Worm (Caenorhabditis elegans) whole organism, L4 larva: ENCODE data around the gene C04F5.8.

Source experiments
- ZK546.5 ChIP-seq, 2 experiments: sonication (generic microtip); optimal IDR thresholded peaks; 2 replicates each; lab custom pipeline; 2017; ENCODE audit warnings: missing biosample characterization in 2 of 2, missing genetic modification characterization in 2 of 2
- aha-1 ChIP-seq: fragments of 150-350 bp; peaks from one replicate; lab custom pipeline; 2014; ENCODE audit warnings: missing biosample characterization, missing genetic modification characterization
- ces-1 ChIP-seq: fragments of 150-350 bp; sonication (generic microtip); optimal IDR thresholded peaks from 4 replicates; lab custom pipeline; 2014; ENCODE audit warnings: missing biosample characterization, missing genetic modification reagents, missing genetic modification characterization
- lsy-2 ChIP-seq, 2 experiments: fragments of 150-350 bp in 1 of 2; sonication (generic microtip) in 1 of 2; optimal IDR thresholded peaks; 2 replicates each; lab custom pipeline; 2014 to 2017; ENCODE audit warnings: missing biosample characterization in 2 of 2, missing genetic modification characterization in 2 of 2
- mes-2 ChIP-seq: sonication (generic microtip); optimal IDR thresholded peaks from 2 replicates; lab custom pipeline; 2016; ENCODE audit warnings: missing genotype, mild to moderate bottlenecking, missing genetic modification characterization, missing compliant biosample characterization; ENCODE audit not compliant: poor library complexity, severe bottlenecking
- nhr-10 ChIP-seq: fragments of 150-350 bp; optimal IDR thresholded peaks from 2 replicates; lab custom pipeline; 2014; ENCODE audit warnings: missing biosample characterization, missing genetic modification characterization
- nhr-237 ChIP-seq: sonication (generic microtip); optimal IDR thresholded peaks from 2 replicates; lab custom pipeline; 2017; ENCODE audit warnings: missing biosample characterization, missing genetic modification characterization
- nhr-77 ChIP-seq: fragments of 150-350 bp; optimal IDR thresholded peaks from 2 replicates; lab custom pipeline; 2014; ENCODE audit warnings: missing biosample characterization, missing genetic modification characterization
- pha-4 ChIP-seq, 2 experiments: fragments of 150-350 bp in 1 of 2; fragments of 200-800 bp in 1 of 2; sonication (Bioruptor generic) in 1 of 2; IDR thresholded peaks in 1 of 2; optimal IDR thresholded peaks in 1 of 2; 2 replicates each; pipeline versions ENCODE4 v1.3.6 to Lab custom; 2014 to 2022; ENCODE audit warnings: missing genetic modification characterization in 2 of 2, missing genetic modification reagents in 2 of 2, missing biosample characterization in 1 of 2, missing compliant biosample characterization in 1 of 2
- snpc-4 ChIP-seq: fragments of 150-350 bp; optimal IDR thresholded peaks from 2 replicates; lab custom pipeline; 2014; ENCODE audit warnings: missing biosample characterization, missing genetic modification characterization
- zfp-3 ChIP-seq: fragments of 200-800 bp; sonication (Bioruptor generic); conservative IDR thresholded peaks from 2 replicates; pipeline ENCODE4 v1.3.6; 2022; ENCODE audit warnings: missing genetic modification reagents, missing genetic modification characterization, missing compliant biosample characterization
- zip-11 ChIP-seq: fragments of 200-800 bp; sonication (Bioruptor generic); IDR thresholded peaks from 2 replicates; pipeline ENCODE4 v1.3.6; 2022; ENCODE audit warnings: missing genetic modification characterization, missing compliant biosample characterization

ce11 chrV:5088311-5088710 lies 25.2 kb downstream of the C04F5.8 start:
- peak; percentile 54 for TF ChIP-seq ces-1 (GFP tag; lab: Kevin White, UChicago)
- TF ChIP-seq nhr-237 (tag; lab: Kevin White, UChicago) = no peak
- TF ChIP-seq ZK546.5 (tag; optimal IDR thresholded peaks at IDR 0.05; lab: Kevin White, UChicago) = no peak
- TF ChIP-seq mes-2 (tag; lab: Kevin White, UChicago) = no peak
- TF ChIP-seq pha-4 (GFP tag; IDR thresholded peaks at IDR 0.05; lab: Robert Waterston, UW) = no peak
- no peak for TF ChIP-seq pha-4 (tag; optimal IDR thresholded peaks at IDR 0.05; lab: Kevin White, UChicago)
- TF ChIP-seq snpc-4 = no peak
- TF ChIP-seq zip-11 = no peak
- TF ChIP-seq zfp-3 (GFP tag; lab: Robert Waterston, UW) = no peak
- no peak for TF ChIP-seq nhr-10 (tag; lab: Kevin White, UChicago)
- no peak for TF ChIP-seq aha-1 (tag; lab: Kevin White, UChicago)
- no peak for TF ChIP-seq nhr-77
- TF ChIP-seq lsy-2 (tag; optimal IDR thresholded peaks at IDR 0.05; lab: Kevin White, UChicago) = no peak
